Worm (Caenorhabditis elegans): ENCODE measurements around the gene T14G12.11.

DNA sequence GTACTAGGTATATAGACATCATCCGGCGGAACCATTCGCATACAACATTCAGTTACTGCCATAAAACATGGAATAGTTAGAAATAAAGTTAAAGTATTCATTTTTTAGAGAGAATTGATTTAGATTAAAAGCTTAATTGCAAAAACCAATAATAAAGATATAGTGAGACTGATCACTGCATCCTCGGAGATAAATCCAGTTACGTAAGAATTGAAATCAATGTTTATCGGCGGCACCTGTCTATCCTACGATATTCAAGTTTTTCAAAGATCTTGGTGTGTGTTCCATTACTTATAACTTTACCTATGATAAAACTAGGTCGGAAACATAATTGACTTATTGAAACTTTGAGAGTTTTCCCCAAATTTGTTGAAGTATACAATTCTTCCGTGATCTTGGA lies 3.0 kb downstream of the T14G12.11 start, which contains the start of gene T14G12.6:
- TF ChIP-seq pax-3 (tag; optimal IDR thresholded peaks at IDR 0.05) (no peak), grh-1 (GFP tag; IDR thresholded peaks at IDR 0.05) (no peak), ama-1 (optimal IDR thresholded peaks at IDR 0.05) (no peak), ceh-90 (tag; optimal IDR thresholded peaks at IDR 0.05) (no peak), dpl-1 (GFP tag; optimal IDR thresholded peaks at IDR 0.05) (no peak)

All from whole organism, L1 larva.